Fruit fly (Drosophila melanogaster): ENCODE results near the gene CG9777.

Gene CG9777

DNA sequence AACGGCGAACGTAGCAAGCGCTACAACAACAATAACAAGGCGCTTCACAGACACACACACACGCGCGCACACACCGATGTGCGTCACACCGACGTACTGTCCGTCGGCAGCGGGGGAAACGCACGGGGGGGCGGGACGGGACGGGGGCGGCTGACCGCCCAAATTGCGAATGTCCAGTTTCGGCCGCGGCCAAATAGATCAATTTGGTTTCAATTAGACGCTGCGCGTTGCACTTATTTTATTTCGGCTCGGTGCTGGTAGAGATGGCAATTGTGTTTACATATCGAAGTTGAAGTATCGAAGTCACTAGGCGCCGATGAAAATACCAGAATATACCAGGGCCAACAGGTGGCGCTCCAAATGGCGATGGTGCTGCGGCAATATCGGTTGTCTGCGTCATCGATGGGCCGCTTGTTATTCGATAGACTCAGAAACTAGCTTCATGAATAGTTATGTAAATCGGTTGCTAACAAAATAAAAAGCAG is 5.1 kb upstream of the CG9777 start, which contains the start of gene Rok (continued):
- TF ChIP-seq sug (tag; optimal IDR thresholded peaks at IDR 0.05) (no peak), MESR4 (GFP tag; optimal IDR thresholded peaks at IDR 0.05) (peak; percentile 95), CG10274 (GFP tag; optimal IDR thresholded peaks at IDR 0.05) (no peak), CG7271 (tag; optimal IDR thresholded peaks at IDR 0.05) (no peak), HmgD (GFP tag; optimal IDR thresholded peaks at IDR 0.05) (no peak), lab (GFP tag; optimal IDR thresholded peaks at IDR 0.05) (no peak), CG11504 (tag; optimal IDR thresholded peaks at IDR 0.05) (no peak), gce (GFP tag; IDR thresholded peaks at IDR 0.05) (no peak), CG4282 (GFP tag; optimal IDR thresholded peaks at IDR 0.05) (no peak), stc (GFP tag; IDR thresholded peaks at IDR 0.05) (peak; percentile 17; the same call in 1 of the 2 replicates), CG14965 (GFP tag; optimal IDR thresholded peaks at IDR 0.05; ENCODE audit: borderline replicate concordance) (no peak), pho (GFP tag; optimal IDR thresholded peaks at IDR 0.05) (no peak), hth (optimal IDR thresholded peaks at IDR 0.05) (no peak), ci (GFP tag; IDR thresholded peaks at IDR 0.05) (peak; percentile 11; the same call in 1 of the 3 replicates), CG16815 (GFP tag; optimal IDR thresholded peaks at IDR 0.05) (no peak), CG32767 (GFP tag; IDR thresholded peaks at IDR 0.05) (peak; percentile 24; the same call in 1 of the 2 replicates), HHEX (GFP tag; optimal IDR thresholded peaks at IDR 0.05) (no peak), sima (GFP tag; optimal IDR thresholded peaks at IDR 0.05) (no peak), CG1792 (GFP tag; optimal IDR thresholded peaks at IDR 0.05) (no peak), CG9876 (GFP tag; optimal IDR thresholded peaks at IDR 0.05) (no peak), CG8478 (optimal IDR thresholded peaks at IDR 0.05) (no peak), fd3F (GFP tag; optimal IDR thresholded peaks at IDR 0.05) (no peak), NfI (GFP tag; optimal IDR thresholded peaks at IDR 0.05) (no peak), CG18599 (GFP tag; optimal IDR thresholded peaks at IDR 0.05) (no peak), dpn (GFP tag; optimal IDR thresholded peaks at IDR 0.05) (no peak), CG14710 (tag; optimal IDR thresholded peaks at IDR 0.05) (no peak), CG6254 (GFP tag; optimal IDR thresholded peaks at IDR 0.05) (no peak), vnd (GFP tag; IDR thresholded peaks at IDR 0.05; ENCODE audit: partially characterized antibody) (peak; percentile 75), CG34376 (GFP tag; optimal IDR thresholded peaks at IDR 0.05) (no peak), ap (GFP tag; IDR thresholded peaks at IDR 0.05) (no peak), fd64A (GFP tag; optimal IDR thresholded peaks at IDR 0.05) (no peak), HLH54F (GFP tag; optimal IDR thresholded peaks at IDR 0.05) (no peak), Sry-β (GFP tag; optimal IDR thresholded peaks at IDR 0.05) (no peak), mld (GFP tag; IDR thresholded peaks at IDR 0.05; ENCODE audit: partially characterized antibody) (0 out of 3 replicates have a peak, but pooled peaks have one; percentile 25), tx (GFP tag; optimal IDR thresholded peaks at IDR 0.05) (no peak), trem (tag; optimal IDR thresholded peaks at IDR 0.05) (no peak), Med (GFP tag) (peak; percentile 74), HLH4C (GFP tag; IDR thresholded peaks at IDR 0.05; ENCODE audit: partially characterized antibody) (peak; percentile 79; the same call in 2 of the 3 replicates), Scr (GFP tag; IDR thresholded peaks at IDR 0.05; ENCODE audit: partially characterized antibody) (peak; percentile 81), HmgZ (tag; optimal IDR thresholded peaks at IDR 0.05) (peak; percentile 3), Dref (GFP tag; IDR thresholded peaks at IDR 0.05) (peak; percentile 85), CG6791 (GFP tag; IDR thresholded peaks at IDR 0.05; ENCODE audit: partially characterized antibody) (peak; percentile 87), pnt (GFP tag; optimal IDR thresholded peaks at IDR 0.05) (no peak), CG1603 (tag; optimal IDR thresholded peaks at IDR 0.05) (peak; percentile 61), crc (GFP tag; optimal IDR thresholded peaks at IDR 0.05) (no peak), shn (GFP tag; optimal IDR thresholded peaks at IDR 0.05) (no peak), pzg (GFP tag; optimal IDR thresholded peaks at IDR 0.05) (peak; percentile 80), CHES-1-like (GFP tag; optimal IDR thresholded peaks at IDR 0.05) (no peak), esg (GFP tag; conservative IDR thresholded peaks at IDR 0.05) (no peak), CG6765 (GFP tag; optimal IDR thresholded peaks at IDR 0.05) (no peak), exex (tag; optimal IDR thresholded peaks at IDR 0.05) (no peak)
